Fruit fly (Drosophila melanogaster): ENCODE results near the gene Ost48.
A peak's percentile ranks its signal among the peaks of the same experiment; 100 is the strongest.

Gene Ost48

DNA sequence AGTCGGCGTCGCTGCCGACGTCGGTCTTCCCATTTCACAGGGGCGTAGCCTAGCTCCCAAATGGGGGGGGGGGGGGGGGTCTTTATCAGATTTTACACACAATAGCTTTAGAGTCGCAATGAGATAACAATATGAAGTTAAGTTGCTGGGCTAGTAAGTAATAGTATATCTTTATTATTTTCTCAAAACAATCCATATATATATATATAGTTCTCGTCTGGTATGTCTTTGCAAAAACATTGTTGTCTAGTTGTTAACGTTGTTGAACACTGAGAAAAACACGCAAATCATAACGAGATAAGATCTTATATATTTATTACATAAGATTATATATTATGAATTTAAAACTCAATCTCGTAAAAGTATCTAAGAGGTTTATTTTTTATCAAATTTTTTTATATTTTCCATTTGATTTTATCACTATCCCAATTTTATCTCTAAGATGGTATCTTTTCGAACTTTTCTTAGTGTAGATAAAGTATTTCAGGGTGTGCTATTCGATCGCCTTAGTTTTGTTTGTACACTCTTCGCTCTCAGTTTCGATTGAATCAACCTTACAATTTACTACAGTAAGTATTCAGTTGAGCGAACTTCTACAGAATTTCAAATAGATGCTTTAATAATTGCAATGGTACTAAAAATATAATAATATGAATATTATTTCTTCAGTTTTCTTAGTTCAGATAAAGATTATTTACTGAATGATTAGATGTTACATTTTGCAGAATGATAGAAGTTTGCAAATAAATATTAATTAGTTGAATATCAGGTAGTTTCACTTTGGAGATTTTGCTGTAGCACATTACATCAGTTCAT is 43.8 kb upstream of the Ost48 start (continued):
- no peak for TF ChIP-seq Atf3 (GFP tag; optimal IDR thresholded peaks at IDR 0.05)
- no peak for TF ChIP-seq CG14965 (GFP tag; optimal IDR thresholded peaks at IDR 0.05; ENCODE audit: borderline replicate concordance)
- TF ChIP-seq E2f1 (GFP tag; IDR thresholded peaks at IDR 0.05), result peak; percentile 85
- peak; percentile 81; the same call in 2 of the 3 replicates for TF ChIP-seq Mrtf (GFP tag; IDR thresholded peaks at IDR 0.05)
- TF ChIP-seq peb (GFP tag; IDR thresholded peaks at IDR 0.05), result no peak
- peak; percentile 38 for TF ChIP-seq CG14710 (tag; optimal IDR thresholded peaks at IDR 0.05)
- peak; percentile 66 for TF ChIP-seq toy (GFP tag; IDR thresholded peaks at IDR 0.05)
- TF ChIP-seq CG11247 (GFP tag; IDR thresholded peaks at IDR 0.05), result peak; percentile 88
- TF ChIP-seq Hr39 (optimal IDR thresholded peaks at IDR 0.05), result no peak
- no peak for TF ChIP-seq TFAM (GFP tag; optimal IDR thresholded peaks at IDR 0.05)
- TF ChIP-seq nau (GFP tag; optimal IDR thresholded peaks at IDR 0.05), result no peak
- TF ChIP-seq Pdp1 (GFP tag; optimal IDR thresholded peaks at IDR 0.05), result no peak
- TF ChIP-seq CG14441 (GFP tag; IDR thresholded peaks at IDR 0.05), result peak; percentile 86
- peak; percentile 72 for TF ChIP-seq Hand (GFP tag; optimal IDR thresholded peaks at IDR 0.05)
- TF ChIP-seq Bdp1 (GFP tag; optimal IDR thresholded peaks at IDR 0.05), result peak; percentile 31
- TF ChIP-seq HLH4C (GFP tag; IDR thresholded peaks at IDR 0.05; ENCODE audit: partially characterized antibody), result no peak
- TF ChIP-seq bowl (GFP tag; IDR thresholded peaks at IDR 0.05), result peak; percentile 58; the same call in 1 of the 2 replicates
- peak; percentile 68 for TF ChIP-seq CG16815 (GFP tag; optimal IDR thresholded peaks at IDR 0.05)
- TF ChIP-seq C15 (GFP tag; IDR thresholded peaks at IDR 0.05), result peak; percentile 70
- no peak for TF ChIP-seq vnd (GFP tag; IDR thresholded peaks at IDR 0.05; ENCODE audit: partially characterized antibody)
- no peak for TF ChIP-seq Ets65A (GFP tag)
- TF ChIP-seq CG30403 (GFP tag; optimal IDR thresholded peaks at IDR 0.05), result peak; percentile 54
- TF ChIP-seq Stat92E (GFP tag; optimal IDR thresholded peaks at IDR 0.05), result no peak
- TF ChIP-seq fru (optimal IDR thresholded peaks at IDR 0.05), result no peak
- no peak for TF ChIP-seq BEAF-32 (GFP tag; optimal IDR thresholded peaks at IDR 0.05)
- TF ChIP-seq usp (GFP tag; optimal IDR thresholded peaks at IDR 0.05), result no peak
- TF ChIP-seq pho (GFP tag; optimal IDR thresholded peaks at IDR 0.05), result no peak
- peak; percentile 16 for TF ChIP-seq fu2 (GFP tag; optimal IDR thresholded peaks at IDR 0.05)
- TF ChIP-seq CG14014 (GFP tag; IDR thresholded peaks at IDR 0.05), result peak; percentile 89
- TF ChIP-seq sug (tag; optimal IDR thresholded peaks at IDR 0.05), result peak; percentile 54
- no peak for TF ChIP-seq cg (GFP tag; optimal IDR thresholded peaks at IDR 0.05)
- TF ChIP-seq CG32767 (GFP tag; IDR thresholded peaks at IDR 0.05), result no peak
- TF ChIP-seq CG15514 (GFP tag; optimal IDR thresholded peaks at IDR 0.05), result peak; percentile 87
- TF ChIP-seq Dp (GFP tag; optimal IDR thresholded peaks at IDR 0.05), result no peak
- TF ChIP-seq CG3726 (GFP tag; IDR thresholded peaks at IDR 0.05), result no peak
- peak; percentile 47; the same call in 1 of the 2 replicates for TF ChIP-seq onecut (GFP tag; IDR thresholded peaks at IDR 0.05)
- no peak for TF ChIP-seq CG9876 (GFP tag; optimal IDR thresholded peaks at IDR 0.05)
- TF ChIP-seq CG3407 (GFP tag; optimal IDR thresholded peaks at IDR 0.05), result no peak
- no peak for TF ChIP-seq Vsx1 (GFP tag; optimal IDR thresholded peaks at IDR 0.05)
- no peak for TF ChIP-seq Atf-2 (GFP tag; optimal IDR thresholded peaks at IDR 0.05)
- TF ChIP-seq CG18619 (GFP tag; optimal IDR thresholded peaks at IDR 0.05), result peak; percentile 71
- no peak for TF ChIP-seq CG11398 (GFP tag; optimal IDR thresholded peaks at IDR 0.05)
- no peak for TF ChIP-seq CG33213 (GFP tag; optimal IDR thresholded peaks at IDR 0.05)
- TF ChIP-seq Oli (tag; optimal IDR thresholded peaks at IDR 0.05), result peak; percentile 61
- peak; percentile 78 for TF ChIP-seq CG9727 (GFP tag; optimal IDR thresholded peaks at IDR 0.05)
- TF ChIP-seq D19A (tag; optimal IDR thresholded peaks at IDR 0.05), result peak; percentile 70
- TF ChIP-seq Tbp (GFP tag; optimal IDR thresholded peaks at IDR 0.05), result no peak
- peak; percentile 69 for TF ChIP-seq esg (GFP tag; conservative IDR thresholded peaks at IDR 0.05)
- peak; percentile 77 for TF ChIP-seq fd3F (GFP tag; optimal IDR thresholded peaks at IDR 0.05)
- peak; percentile 60; the same call in 1 of the 2 replicates for TF ChIP-seq klu (GFP tag; IDR thresholded peaks at IDR 0.05)
